Worm (Caenorhabditis elegans) whole organism, L4 larva: Measurements from ENCODE around the gene nspc-4.

Experiments
- F37D6.2 ChIP-seq: sonication (generic microtip); optimal IDR thresholded peaks from 2 replicates; lab custom pipeline; 2016; ENCODE audit warnings: mild to moderate bottlenecking, missing genetic modification characterization, missing compliant biosample characterization
- F44E2.7 ChIP-seq: fragments of 200-800 bp; sonication (Bioruptor generic); IDR thresholded peaks from 2 replicates; pipeline ENCODE4 v2.1.2; 2022; ENCODE audit warnings: missing genetic modification characterization, missing compliant biosample characterization
- T20F7.1 ChIP-seq: fragments of 200-800 bp; sonication (Bioruptor generic); optimal IDR thresholded peaks from 2 replicates; lab custom pipeline; 2018; ENCODE audit warnings: mild to moderate bottlenecking, missing genetic modification characterization, missing compliant biosample characterization
- T26A8.4 ChIP-seq: fragments of 200-800 bp; sonication (Bioruptor generic); IDR thresholded peaks from 2 replicates; pipeline ENCODE4 v1.3.6; 2022; ENCODE audit warnings: missing genetic modification characterization, missing compliant biosample characterization
- aha-1 ChIP-seq: fragments of 150-350 bp; peaks from one replicate; lab custom pipeline; 2014; ENCODE audit warnings: missing biosample characterization, missing genetic modification characterization
- aly-2 ChIP-seq: sonication (generic microtip); optimal IDR thresholded peaks from 2 replicates; lab custom pipeline; 2018; ENCODE audit warnings: missing biosample characterization, missing genetic modification characterization
- ceh-20 ChIP-seq: fragments of 200-800 bp; sonication (Bioruptor generic); IDR thresholded peaks from 2 replicates; pipeline ENCODE4 v1.3.6; 2022; ENCODE audit warnings: missing genetic modification reagents, missing genetic modification characterization, missing compliant biosample characterization
- ceh-28 ChIP-seq: fragments of 150-350 bp; optimal IDR thresholded peaks from 2 replicates; lab custom pipeline; 2014; ENCODE audit warnings: missing biosample characterization, missing genetic modification reagents, missing genetic modification characterization
- ceh-62 ChIP-seq: sonication (generic microtip); optimal IDR thresholded peaks from 2 replicates; lab custom pipeline; 2017; ENCODE audit warnings: missing biosample characterization, missing genetic modification characterization
- ces-1 ChIP-seq: fragments of 150-350 bp; sonication (generic microtip); optimal IDR thresholded peaks from 4 replicates; lab custom pipeline; 2014; ENCODE audit warnings: missing biosample characterization, missing genetic modification reagents, missing genetic modification characterization
- ctbp-1 ChIP-seq: fragments of 200-800 bp; sonication (Bioruptor generic); IDR thresholded peaks from 2 replicates; pipeline ENCODE4 v1.3.6; 2022; ENCODE audit warnings: missing genetic modification reagents, missing genetic modification characterization, missing compliant biosample characterization
- daf-16 ChIP-seq, 3 experiments: sonication (generic microtip); optimal IDR thresholded peaks; 2 replicates each; lab custom pipeline; 2016 to 2017; ENCODE audit warnings: missing genetic modification characterization in 3 of 3, missing genetic modification reagents in 3 of 3, mild to moderate bottlenecking in 2 of 3, missing compliant biosample characterization in 2 of 3, missing biosample characterization in 1 of 3, moderate library complexity in 1 of 3
- dve-1 ChIP-seq: sonication (generic microtip); optimal IDR thresholded peaks from 2 replicates; lab custom pipeline; 2017; ENCODE audit warnings: antibody characterized with exemption, mild to moderate bottlenecking, missing genetic modification characterization, missing compliant biosample characterization; ENCODE audit not compliant: insufficient read depth
- fkh-10 ChIP-seq: fragments of 150-350 bp; optimal IDR thresholded peaks from 2 replicates; lab custom pipeline; 2014; ENCODE audit warnings: missing biosample characterization, missing genetic modification reagents, missing genetic modification characterization
- hif-1 ChIP-seq, 2 experiments: sonication (generic microtip); optimal IDR thresholded peaks; 2 replicates each; lab custom pipeline; 2016 to 2017; ENCODE audit warnings: missing compliant biosample characterization in 2 of 2, missing genetic modification characterization in 2 of 2, missing genetic modification reagents in 2 of 2, missing genotype in 2 of 2, mild to moderate bottlenecking in 1 of 2
- hlh-11 ChIP-seq: fragments of 200-800 bp; sonication (Bioruptor generic); optimal IDR thresholded peaks from 2 replicates; lab custom pipeline; 2018; ENCODE audit warnings: mild to moderate bottlenecking, missing genetic modification characterization, missing compliant biosample characterization
- hlh-30 ChIP-seq: sonication (generic microtip); optimal IDR thresholded peaks from 2 replicates; lab custom pipeline; 2017; ENCODE audit warnings: antibody characterized with exemption, mild to moderate bottlenecking, missing genetic modification characterization, missing compliant biosample characterization; ENCODE audit not compliant: insufficient read depth
- hmg-1.1 ChIP-seq: fragments of 200-800 bp; sonication (Bioruptor generic); IDR thresholded peaks from 2 replicates; pipeline ENCODE4 v1.3.6; 2022; ENCODE audit warnings: missing genetic modification reagents, missing genetic modification characterization, missing compliant biosample characterization
- lin-1 ChIP-seq: fragments of 200-800 bp; sonication (Bioruptor generic); IDR thresholded peaks from 2 replicates; pipeline ENCODE4 v1.3.6; 2022; ENCODE audit warnings: missing genetic modification reagents, missing genetic modification characterization, missing compliant biosample characterization
- lin-13 ChIP-seq: fragments of 150-350 bp; optimal IDR thresholded peaks from 2 replicates; lab custom pipeline; 2014; ENCODE audit warnings: missing biosample characterization, missing genetic modification reagents, missing genetic modification characterization
- lin-38 ChIP-seq: fragments of 200-800 bp; sonication (Bioruptor generic); IDR thresholded peaks from 2 replicates; pipeline ENCODE4 v1.3.6; 2022; ENCODE audit warnings: missing genetic modification reagents, missing genetic modification characterization, missing compliant biosample characterization
- lsy-2 ChIP-seq, 2 experiments: fragments of 150-350 bp in 1 of 2; sonication (generic microtip) in 1 of 2; optimal IDR thresholded peaks; 2 replicates each; lab custom pipeline; 2014 to 2017; ENCODE audit warnings: missing biosample characterization in 2 of 2, missing genetic modification characterization in 2 of 2
- madf-5 ChIP-seq, 2 experiments: fragments of 200-800 bp; sonication (Bioruptor generic); IDR thresholded peaks; 2 replicates each; pipeline ENCODE4 v1.3.6; 2022; ENCODE audit warnings: missing compliant biosample characterization in 2 of 2, missing genetic modification characterization in 2 of 2
- madf-9 ChIP-seq: fragments of 200-800 bp; sonication (Bioruptor generic); conservative IDR thresholded peaks from 2 replicates; pipeline ENCODE4 v1.3.6; 2022; ENCODE audit warnings: missing genetic modification reagents, missing genetic modification characterization, missing compliant biosample characterization
- mdl-1 ChIP-seq, 2 experiments: fragments of 150-350 bp in 1 of 2; sonication (generic microtip) in 1 of 2; optimal IDR thresholded peaks; 2 replicates each; lab custom pipeline; 2014 to 2017; ENCODE audit warnings: missing biosample characterization in 2 of 2, missing genetic modification characterization in 2 of 2
- mep-1 ChIP-seq: fragments of 150-350 bp; sonication (generic microtip); optimal IDR thresholded peaks from 3 replicates; lab custom pipeline; 2014; ENCODE audit warnings: missing biosample characterization, missing genetic modification characterization
- mes-2 ChIP-seq: sonication (generic microtip); optimal IDR thresholded peaks from 2 replicates; lab custom pipeline; 2016; ENCODE audit warnings: missing genotype, mild to moderate bottlenecking, missing genetic modification characterization, missing compliant biosample characterization; ENCODE audit not compliant: poor library complexity, severe bottlenecking
- mxl-2 ChIP-seq: fragments of 200-800 bp; sonication (Bioruptor generic); conservative IDR thresholded peaks from 2 replicates; pipeline ENCODE4 v1.3.6; 2022; ENCODE audit warnings: missing genetic modification reagents, missing genetic modification characterization, missing compliant biosample characterization
- mxl-3 ChIP-seq: fragments of 200-800 bp; sonication (Bioruptor generic); optimal IDR thresholded peaks from 2 replicates; lab custom pipeline; 2018; ENCODE audit warnings: mild to moderate bottlenecking, missing genetic modification characterization, missing compliant biosample characterization
- nhr-11 ChIP-seq: fragments of 150-350 bp; optimal IDR thresholded peaks from 2 replicates; lab custom pipeline; 2014; ENCODE audit warnings: missing biosample characterization, missing genetic modification characterization
- nhr-28 ChIP-seq: fragments of 150-350 bp; optimal IDR thresholded peaks from 2 replicates; lab custom pipeline; 2014; ENCODE audit warnings: missing biosample characterization, missing genetic modification characterization
- nhr-41 ChIP-seq: fragments of 200-800 bp; sonication (Bioruptor generic); IDR thresholded peaks from 2 replicates; pipeline ENCODE4 v1.3.6; 2022; ENCODE audit warnings: missing genetic modification reagents, missing genetic modification characterization, missing compliant biosample characterization
- nhr-6 ChIP-seq: fragments of 150-350 bp; optimal IDR thresholded peaks from 2 replicates; lab custom pipeline; 2014; ENCODE audit warnings: missing biosample characterization, missing genetic modification characterization
- nhr-77 ChIP-seq: fragments of 150-350 bp; optimal IDR thresholded peaks from 2 replicates; lab custom pipeline; 2014; ENCODE audit warnings: missing biosample characterization, missing genetic modification characterization
- pha-4 ChIP-seq, 2 experiments: fragments of 150-350 bp in 1 of 2; fragments of 200-800 bp in 1 of 2; sonication (Bioruptor generic) in 1 of 2; IDR thresholded peaks in 1 of 2; optimal IDR thresholded peaks in 1 of 2; 2 replicates each; pipeline versions ENCODE4 v1.3.6 to Lab custom; 2014 to 2022; ENCODE audit warnings: missing genetic modification characterization in 2 of 2, missing genetic modification reagents in 2 of 2, missing biosample characterization in 1 of 2, missing compliant biosample characterization in 1 of 2
- php-3 ChIP-seq: fragments of 200-800 bp; sonication (Bioruptor generic); IDR thresholded peaks from 2 replicates; pipeline ENCODE4 v1.3.6; 2022; ENCODE audit warnings: missing genetic modification reagents, missing genetic modification characterization, missing compliant biosample characterization
- pqm-1 ChIP-seq: sonication (generic microtip); optimal IDR thresholded peaks from 2 replicates; lab custom pipeline; 2017; ENCODE audit warnings: missing biosample characterization, missing genetic modification characterization
- rbr-2 ChIP-seq: sonication (generic microtip); optimal IDR thresholded peaks from 2 replicates; lab custom pipeline; 2016; ENCODE audit warnings: missing genotype, missing genetic modification characterization, missing compliant biosample characterization
- set-16 ChIP-seq: fragments of 200-800 bp; sonication (Bioruptor generic); IDR thresholded peaks from 2 replicates; pipeline ENCODE4 v1.3.6; 2022; ENCODE audit warnings: missing genetic modification reagents, missing genetic modification characterization, missing compliant biosample characterization
- spr-3 ChIP-seq: fragments of 200-800 bp; sonication (Bioruptor generic); optimal IDR thresholded peaks from 2 replicates; lab custom pipeline; 2018; ENCODE audit warnings: mild to moderate bottlenecking, missing genetic modification characterization, missing compliant biosample characterization
- unc-62 ChIP-seq, 3 experiments: fragments of 150-350 bp in 1 of 3; sonication (generic microtip); optimal IDR thresholded peaks in 2 of 3; peaks in 1 of 3; 1 replicate in 1 of 3; 2 replicates in 2 of 3; lab custom pipeline; 2014 to 2017; ENCODE audit warnings: missing biosample characterization in 3 of 3, missing genetic modification characterization in 3 of 3, missing genetic modification reagents in 3 of 3, missing genotype in 1 of 3

Gene nspc-4

DNA sequence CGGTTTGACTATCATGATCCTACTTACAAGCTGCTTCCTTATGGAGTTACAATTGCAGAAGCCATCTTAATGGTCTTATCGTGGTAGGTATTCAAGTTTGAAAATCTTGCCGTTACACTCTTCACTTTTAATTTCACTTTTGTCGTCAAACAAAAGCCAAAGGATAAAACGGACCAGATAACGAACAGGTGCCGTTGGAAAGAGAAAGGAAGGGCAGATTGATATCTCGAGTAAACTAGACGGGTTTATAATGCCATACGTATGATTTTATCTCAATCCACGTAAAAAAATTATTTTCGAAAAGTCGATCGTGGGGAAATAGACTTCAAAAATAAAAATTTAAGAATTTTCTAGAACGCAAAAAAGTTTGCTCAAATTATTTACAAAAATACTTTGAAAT lies 15.9 kb upstream of the nspc-4 start:
- TF ChIP-seq T26A8.4 (GFP tag; lab: Robert Waterston, UW) (no peak), unc-62 (GFP tag; optimal IDR thresholded peaks at IDR 0.05 in 1 of 2; lab: Kevin White, UChicago) (peak in 1 of 2 experiments; percentile 87), unc-62 (tag; optimal IDR thresholded peaks at IDR 0.05; lab: Kevin White, UChicago) (no peak)
- TF ChIP-seq, all 104 proteins: peak for 1

- peak in 1 of 2 experiments; percentile 57 for TF ChIP-seq lsy-2 (tag; optimal IDR thresholded peaks at IDR 0.05; lab: Kevin White, UChicago)
- TF ChIP-seq lin-1 (GFP tag; lab: Robert Waterston, UW) = no peak
- TF ChIP-seq madf-5 (GFP tag; IDR thresholded peaks at IDR 0.05; lab: Robert Waterston, UW) = no peak
- TF ChIP-seq dve-1 (tag; lab: Kevin White, UChicago) = peak; percentile 41
- peak; percentile 98 for TF ChIP-seq aha-1 (tag; lab: Kevin White, UChicago)
- peak; percentile 58 for TF ChIP-seq hlh-30 (tag; lab: Kevin White, UChicago)
- TF ChIP-seq ceh-28 (tag; lab: Kevin White, UChicago) = no peak
- peak; percentile 1 for TF ChIP-seq fkh-10 (GFP tag; lab: Kevin White, UChicago)
- 0 out of 2 replicates have a peak, but pooled peaks have one; percentile 28 for TF ChIP-seq ceh-20 (GFP tag; lab: Robert Waterston, UW)
- no peak for TF ChIP-seq pqm-1
- peak; percentile 57 for TF ChIP-seq rbr-2 (tag; lab: Kevin White, UChicago)
- TF ChIP-seq unc-62 (GFP tag; optimal IDR thresholded peaks at IDR 0.05 in 1 of 2; lab: Kevin White, UChicago) = peak in 1 of 2 experiments; percentile 24
- TF ChIP-seq unc-62 (tag; optimal IDR thresholded peaks at IDR 0.05; lab: Kevin White, UChicago) = no peak
- TF ChIP-seq hmg-1.1 (GFP tag; lab: Robert Waterston, UW) = peak; percentile 63
- peak; percentile 12 for TF ChIP-seq ces-1 (GFP tag; lab: Kevin White, UChicago)
- peak; percentile 46; the same call in 1 of the 2 replicates for TF ChIP-seq madf-9 (GFP tag; lab: Robert Waterston, UW)
- TF ChIP-seq hif-1 (tag; optimal IDR thresholded peaks at IDR 0.05; lab: Kevin White, UChicago) = peak in 1 of 2 experiments; percentile 76
- peak; percentile 53 for TF ChIP-seq nhr-6 (tag; lab: Kevin White, UChicago)
- TF ChIP-seq F37D6.2 (tag; lab: Kevin White, UChicago) = peak; percentile 5
- TF ChIP-seq hlh-11 (tag; lab: Kevin White, UChicago) = peak; percentile 37
- no peak for TF ChIP-seq php-3 (GFP tag; lab: Robert Waterston, UW)
- TF ChIP-seq mes-2 (tag; lab: Kevin White, UChicago) = peak; percentile 58
- TF ChIP-seq nhr-77 (tag; lab: Kevin White, UChicago) = no peak
- peak; percentile 35 to 80 for TF ChIP-seq mdl-1 (tag; optimal IDR thresholded peaks at IDR 0.05; lab: Kevin White, UChicago)
- peak; percentile 22; the same call in 1 of the 2 replicates for TF ChIP-seq set-16
- peak; percentile 62 for TF ChIP-seq mep-1 (tag; lab: Kevin White, UChicago)
- TF ChIP-seq nhr-28 = peak; percentile 18
- peak; percentile 89 for TF ChIP-seq lin-38
- TF ChIP-seq, all 104 proteins: peak for 21
These were observed 13.6 kb upstream of the nspc-4 start, which contains the start of gene dhhc-14 for ce11 chrX:8551687-8552327. dhhc-14 (plus strand) TSS chrX:8552277.

ce11 chrX:8550099-8550498 lies 11.9 kb upstream of the nspc-4 start:
- no peak for TF ChIP-seq aly-2 (tag; lab: Kevin White, UChicago)
- 0 out of 2 replicates have a peak, but pooled peaks have one; percentile 8 for TF ChIP-seq set-16
- peak; percentile 81 for TF ChIP-seq mxl-2 (GFP tag; lab: Robert Waterston, UW)
- peak; percentile 23; the same call in 1 of the 2 replicates for TF ChIP-seq lin-38
- 0 out of 2 replicates have a peak, but pooled peaks have one; percentile 18 for TF ChIP-seq lin-1 (GFP tag; lab: Robert Waterston, UW)
- TF ChIP-seq ctbp-1 = no peak
- peak; percentile 37 to 59 for TF ChIP-seq lsy-2 (tag; optimal IDR thresholded peaks at IDR 0.05; lab: Kevin White, UChicago)
- TF ChIP-seq mxl-3 (GFP tag; lab: Kevin White, UChicago) = peak; percentile 97
- peak; percentile 33 for TF ChIP-seq nhr-11 (tag; lab: Kevin White, UChicago)
- peak; percentile 41; the same call in 1 of the 2 replicates for TF ChIP-seq pha-4 (GFP tag; IDR thresholded peaks at IDR 0.05; lab: Robert Waterston, UW)
- TF ChIP-seq pha-4 (tag; optimal IDR thresholded peaks at IDR 0.05; lab: Kevin White, UChicago) = no peak
- TF ChIP-seq ceh-62 = no peak
- TF ChIP-seq mes-2 (tag; lab: Kevin White, UChicago) = peak; percentile 57
- no peak for TF ChIP-seq lin-13 (GFP tag; lab: Kevin White, UChicago)
- peak; percentile 31 for TF ChIP-seq rbr-2 (tag; lab: Kevin White, UChicago)
- peak; percentile 47; the same call in 1 of the 2 replicates for TF ChIP-seq hmg-1.1 (GFP tag; lab: Robert Waterston, UW)
- no peak for TF ChIP-seq ceh-28 (tag; lab: Kevin White, UChicago)
- peak; percentile 92 for TF ChIP-seq nhr-28
- peak; percentile 36 for TF ChIP-seq T20F7.1 (GFP tag; lab: Kevin White, UChicago)
- TF ChIP-seq nhr-41 (GFP tag; lab: Robert Waterston, UW) = no peak
- no peak for TF ChIP-seq spr-3 (GFP tag; lab: Kevin White, UChicago)
- no peak for TF ChIP-seq daf-16 (GFP tag; optimal IDR thresholded peaks at IDR 0.05; lab: Kevin White, UChicago)
- peak; percentile 75 for TF ChIP-seq daf-16 (tag; optimal IDR thresholded peaks at IDR 0.05; lab: Kevin White, UChicago)
- TF ChIP-seq F44E2.7 (GFP tag; lab: Robert Waterston, UW) = no peak
- peak; percentile 75 for TF ChIP-seq mep-1 (tag; lab: Kevin White, UChicago)
- peak; percentile 91 for TF ChIP-seq aha-1 (tag; lab: Kevin White, UChicago)
